Worm (Caenorhabditis elegans) whole organism, late embryonic: ENCODE results near the gene srx-78.

Source experiments
- odd-2 ChIP-seq: sonication (generic microtip); optimal IDR thresholded peaks from 2 replicates; lab custom pipeline; 2017; ENCODE audit warnings: antibody characterized with exemption, mild to moderate bottlenecking, missing genetic modification characterization, missing compliant biosample characterization
- sdc-2 ChIP-seq: sonication (generic microtip); optimal IDR thresholded peaks from 2 replicates; lab custom pipeline; 2016; ENCODE audit warnings: missing genotype, missing genetic modification characterization, missing compliant biosample characterization
- ztf-16 ChIP-seq: sonication (generic microtip); optimal IDR thresholded peaks from 2 replicates; lab custom pipeline; 2017; ENCODE audit warnings: missing genetic modification characterization, missing compliant biosample characterization

- TF ChIP-seq odd-2 (tag; lab: Kevin White, UChicago) (no peak), ztf-16 (tag; lab: Kevin White, UChicago) (no peak), sdc-2 (tag; lab: Kevin White, UChicago) (no peak)
Observed at ce11 chrV:15127955-15128354, 33.1 kb downstream of the srx-78 start, which contains the start of gene srr-7.
